Fruit fly (Drosophila melanogaster) whole organism, embryonic: Measurements from ENCODE around the gene path.

Source experiments
- Ada2b ChIP-seq: fragments of 200-800 bp; sonication (Bioruptor generic); IDR thresholded peaks from 2 replicates; pipeline ENCODE4 v1.3.6; 2022; ENCODE audit warnings: missing biosample characterization, missing genetic modification characterization
- CG10321 ChIP-seq: fragments of 200-800 bp; sonication (Bioruptor generic); IDR thresholded peaks from 2 replicates; pipeline ENCODE4 v1.3.6; 2022; ENCODE audit warnings: missing biosample characterization, missing genetic modification characterization
- CG10565 ChIP-seq: fragments of 200-800 bp; sonication (Bioruptor generic); optimal IDR thresholded peaks from 3 replicates; lab custom pipeline; 2016; ENCODE audit warnings: missing biosample characterization, mild to moderate bottlenecking, missing genetic modification characterization
- CG13624 ChIP-seq: fragments of 200-800 bp; sonication (Bioruptor generic); optimal IDR thresholded peaks from 2 replicates; lab custom pipeline; 2016; ENCODE audit warnings: missing biosample characterization, missing genetic modification characterization
- CG14667 ChIP-seq: fragments of 200-800 bp; sonication (Bioruptor generic); IDR thresholded peaks from 2 replicates; pipeline ENCODE4 v1.3.6; 2022; ENCODE audit warnings: missing biosample characterization, missing genetic modification characterization
- CG14710 ChIP-seq: fragments of 200-800 bp; sonication (Bioruptor generic); optimal IDR thresholded peaks from 3 replicates; lab custom pipeline; 2019; ENCODE audit warnings: missing biosample characterization, mild to moderate bottlenecking, missing genetic modification characterization, moderate library complexity
- CG1602 ChIP-seq: fragments of 200-800 bp; sonication (Bioruptor generic); optimal IDR thresholded peaks from 3 replicates; lab custom pipeline; 2016; ENCODE audit warnings: missing biosample characterization, missing genetic modification characterization
- CG2678 ChIP-seq: fragments of 200-800 bp; sonication (Bioruptor generic); optimal IDR thresholded peaks from 3 replicates; lab custom pipeline; 2019; ENCODE audit warnings: missing biosample characterization, mild to moderate bottlenecking, missing genetic modification characterization, moderate library complexity
- CG2712 ChIP-seq: fragments of 200-800 bp; optimal IDR thresholded peaks from 3 replicates; lab custom pipeline; 2019; ENCODE audit warnings: missing biosample characterization, mild to moderate bottlenecking, missing genetic modification characterization, moderate library complexity
- CG2875 ChIP-seq: fragments of 200-800 bp; sonication (Bioruptor generic); optimal IDR thresholded peaks from 2 replicates; lab custom pipeline; 2017; ENCODE audit warnings: missing biosample characterization, mild to moderate bottlenecking, missing genetic modification characterization, missing genetic modification reagents
- CG30020 ChIP-seq: fragments of 200-800 bp; optimal IDR thresholded peaks from 2 replicates; lab custom pipeline; 2019; ENCODE audit warnings: missing biosample characterization, mild to moderate bottlenecking, missing genetic modification characterization, moderate library complexity
- CG3163 ChIP-seq: fragments of 200-800 bp; sonication (Bioruptor generic); optimal IDR thresholded peaks from 3 replicates; lab custom pipeline; 2016; ENCODE audit warnings: missing biosample characterization, missing genetic modification characterization
- CG32532 ChIP-seq: fragments of 200-800 bp; sonication (Bioruptor generic); IDR thresholded peaks from 2 replicates; pipeline ENCODE4 v1.3.6; 2022; ENCODE audit warnings: missing biosample characterization, missing genetic modification characterization
- CG4820 ChIP-seq: fragments of 200-800 bp; sonication (Bioruptor generic); optimal IDR thresholded peaks from 3 replicates; lab custom pipeline; 2016; ENCODE audit warnings: missing biosample characterization, missing genetic modification characterization
- CG7745 ChIP-seq: fragments of 200-800 bp; sonication (Bioruptor generic); optimal IDR thresholded peaks from 2 replicates; lab custom pipeline; 2018; ENCODE audit warnings: missing biosample characterization, mild to moderate bottlenecking, missing genetic modification characterization, moderate library complexity
- CG8944 ChIP-seq: fragments of 200-800 bp; sonication (Bioruptor generic); optimal IDR thresholded peaks from 3 replicates; lab custom pipeline; 2016; ENCODE audit warnings: missing biosample characterization, missing genetic modification characterization
- CG9932 ChIP-seq: fragments of 200-800 bp; sonication (Bioruptor generic); IDR thresholded peaks from 2 replicates; pipeline ENCODE4 v1.3.6; 2022; ENCODE audit warnings: missing biosample characterization, missing genetic modification characterization
- CHES-1-like ChIP-seq: fragments of 200-800 bp; sonication (Bioruptor generic); optimal IDR thresholded peaks from 2 replicates; lab custom pipeline; 2016; ENCODE audit warnings: missing biosample characterization, missing genetic modification characterization
- Camta ChIP-seq: fragments of 200-800 bp; sonication (Bioruptor generic); optimal IDR thresholded peaks from 2 replicates; lab custom pipeline; 2016; ENCODE audit warnings: missing biosample characterization, missing genetic modification characterization
- Deaf1 ChIP-seq: fragments of 200-800 bp; optimal IDR thresholded peaks from 3 replicates; lab custom pipeline; 2019; ENCODE audit warnings: missing biosample characterization, mild to moderate bottlenecking, missing genetic modification characterization, moderate library complexity
- E2f1 ChIP-seq: fragments of 200-800 bp; sonication (Bioruptor generic); IDR thresholded peaks from 2 replicates; pipeline ENCODE4 v1.3.6; 2022; ENCODE audit warnings: missing biosample characterization, missing genetic modification characterization
- HLH54F ChIP-seq: fragments of 200-800 bp; sonication (Bioruptor generic); optimal IDR thresholded peaks from 3 replicates; lab custom pipeline; 2016; ENCODE audit warnings: missing biosample characterization, missing genetic modification characterization
- Hr39 ChIP-seq: fragments of >200 bp; optimal IDR thresholded peaks from 2 replicates; lab custom pipeline; 2017
- MTF-1 ChIP-seq: fragments of 200-800 bp; sonication (Bioruptor generic); optimal IDR thresholded peaks from 2 replicates; lab custom pipeline; 2018; ENCODE audit warnings: missing biosample characterization, mild to moderate bottlenecking, missing genetic modification characterization, borderline replicate concordance
- Meics ChIP-seq: fragments of 200-800 bp; sonication (Bioruptor generic); optimal IDR thresholded peaks from 2 replicates; lab custom pipeline; 2017; ENCODE audit warnings: missing biosample characterization, mild to moderate bottlenecking, missing genetic modification characterization
- Sry-β ChIP-seq: fragments of 200-800 bp; sonication (Bioruptor generic); optimal IDR thresholded peaks from 2 replicates; lab custom pipeline; 2018; ENCODE audit warnings: missing biosample characterization, mild to moderate bottlenecking, missing genetic modification characterization, moderate library complexity
- Taf1 ChIP-seq: fragments of 200-800 bp; sonication (Bioruptor generic); IDR thresholded peaks from 2 replicates; pipeline ENCODE4 v1.3.6; 2022; ENCODE audit warnings: missing biosample characterization, missing genetic modification characterization
- Vsx1 ChIP-seq: fragments of 200-800 bp; sonication (Bioruptor generic); optimal IDR thresholded peaks from 2 replicates; lab custom pipeline; 2017; ENCODE audit warnings: missing biosample characterization, mild to moderate bottlenecking, missing genetic modification characterization, missing genetic modification reagents
- al ChIP-seq: fragments of 200-800 bp; sonication (Bioruptor generic); IDR thresholded peaks from 2 replicates; pipeline ENCODE4 v1.3.6; 2022; ENCODE audit warnings: missing biosample characterization, missing genetic modification characterization
- chm ChIP-seq: fragments of 200-800 bp; sonication (Bioruptor generic); IDR thresholded peaks from 2 replicates; pipeline ENCODE4 v1.3.6; 2022; ENCODE audit warnings: missing biosample characterization, missing genetic modification characterization
- dmrt99B ChIP-seq: fragments of 200-800 bp; sonication (Bioruptor generic); optimal IDR thresholded peaks from 2 replicates; lab custom pipeline; 2018; ENCODE audit warnings: missing biosample characterization, mild to moderate bottlenecking, missing genetic modification characterization, moderate library complexity
- en ChIP-seq: fragments of 200-800 bp; sonication (Bioruptor generic); optimal IDR thresholded peaks from 2 replicates; lab custom pipeline; 2016; ENCODE audit warnings: missing biosample characterization, missing genetic modification characterization
- ewg ChIP-seq: fragments of 200-800 bp; sonication (Bioruptor generic); optimal IDR thresholded peaks from 3 replicates; lab custom pipeline; 2017; ENCODE audit warnings: mild to moderate bottlenecking, missing biosample characterization, missing genetic modification reagents, missing genetic modification characterization
- grn ChIP-seq: fragments of 200-800 bp; sonication (Bioruptor generic); optimal IDR thresholded peaks from 3 replicates; lab custom pipeline; 2017; ENCODE audit warnings: missing biosample characterization, missing genetic modification characterization
- gt ChIP-seq: fragments of 200-800 bp; sonication (Bioruptor generic); IDR thresholded peaks from 2 replicates; pipeline ENCODE4 v1.3.6; 2022; ENCODE audit warnings: missing biosample characterization, missing genetic modification characterization
- ken ChIP-seq: fragments of 200-800 bp; sonication (Bioruptor generic); IDR thresholded peaks from 3 replicates; pipeline ENCODE4 v1.3.6; 2022; ENCODE audit warnings: missing biosample characterization, missing genetic modification characterization
- mam ChIP-seq: fragments of 200-800 bp; sonication (Bioruptor generic); optimal IDR thresholded peaks from 3 replicates; lab custom pipeline; 2016; ENCODE audit warnings: missing biosample characterization, missing genetic modification characterization
- mirr ChIP-seq: fragments of 200-800 bp; sonication (Bioruptor generic); optimal IDR thresholded peaks from 3 replicates; lab custom pipeline; 2018; ENCODE audit warnings: missing biosample characterization, mild to moderate bottlenecking, missing genetic modification characterization
- nerfin-1 ChIP-seq: fragments of 200-800 bp; sonication (Bioruptor generic); optimal IDR thresholded peaks from 3 replicates; lab custom pipeline; 2019; ENCODE audit warnings: missing biosample characterization, mild to moderate bottlenecking, missing genetic modification characterization, moderate library complexity
- nmo ChIP-seq: fragments of 200-800 bp; sonication (Bioruptor generic); optimal IDR thresholded peaks from 2 replicates; lab custom pipeline; 2018; ENCODE audit warnings: missing biosample characterization, mild to moderate bottlenecking, missing genetic modification characterization, moderate library complexity
- pros ChIP-seq: fragments of 200-800 bp; sonication (Bioruptor generic); optimal IDR thresholded peaks from 3 replicates; lab custom pipeline; 2019; ENCODE audit warnings: missing biosample characterization, mild to moderate bottlenecking, missing genetic modification characterization, moderate library complexity
- row ChIP-seq: fragments of 200-800 bp; sonication (Bioruptor generic); IDR thresholded peaks from 3 replicates; pipeline ENCODE4 v1.3.6; 2022; ENCODE audit warnings: missing biosample characterization, missing genetic modification characterization
- schlank ChIP-seq: fragments of 200-800 bp; sonication (Bioruptor generic); optimal IDR thresholded peaks from 2 replicates; lab custom pipeline; 2018; ENCODE audit warnings: missing biosample characterization, mild to moderate bottlenecking, missing genetic modification characterization
- sr ChIP-seq: fragments of 200-800 bp; sonication (Bioruptor generic); IDR thresholded peaks from 3 replicates; pipeline ENCODE4 v1.3.6; 2022; ENCODE audit warnings: missing biosample characterization, missing genetic modification characterization
- stwl ChIP-seq: fragments of 200-800 bp; sonication (Bioruptor generic); optimal IDR thresholded peaks from 3 replicates; lab custom pipeline; 2018; ENCODE audit warnings: missing biosample characterization, mild to moderate bottlenecking, missing genetic modification characterization, moderate library complexity
- tin ChIP-seq: fragments of 200-800 bp; sonication (Bioruptor generic); optimal IDR thresholded peaks from 3 replicates; lab custom pipeline; 2016; ENCODE audit warnings: missing biosample characterization, missing genetic modification characterization
- trem ChIP-seq: fragments of 200-800 bp; optimal IDR thresholded peaks from 3 replicates; lab custom pipeline; 2019; ENCODE audit warnings: missing biosample characterization, mild to moderate bottlenecking, missing genetic modification characterization, moderate library complexity
- unc-4 ChIP-seq: fragments of 200-800 bp; sonication (Bioruptor generic); IDR thresholded peaks from 2 replicates; pipeline ENCODE4 v1.3.6; 2022; ENCODE audit warnings: missing biosample characterization, missing genetic modification characterization; ENCODE audit not compliant: partially characterized antibody
- zen2 ChIP-seq: fragments of 200-800 bp; sonication (Bioruptor generic); IDR thresholded peaks from 3 replicates; pipeline ENCODE4 v1.3.6; 2022; ENCODE audit warnings: missing biosample characterization, missing genetic modification characterization; ENCODE audit not compliant: partially characterized antibody

path gene

DNA sequence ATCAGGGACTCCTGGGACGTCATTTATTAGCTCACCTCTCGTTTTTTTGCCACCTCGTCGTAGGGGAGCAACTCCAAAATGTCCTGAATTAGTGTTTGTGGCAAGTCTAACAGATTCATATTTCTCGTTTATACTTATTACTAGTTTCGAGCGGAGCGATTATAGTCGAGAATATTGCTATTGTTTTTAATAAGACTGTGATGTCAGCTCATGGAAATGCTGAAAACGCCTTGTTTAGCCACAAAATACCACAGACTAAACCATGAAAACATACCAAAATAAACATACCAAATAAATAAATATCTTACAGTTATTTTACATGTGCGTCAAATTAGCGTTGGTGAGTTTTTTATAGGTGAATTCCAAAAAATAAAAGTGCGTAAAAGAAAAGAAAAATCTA is 17.5 kb downstream of the path start, which contains the start of gene pall (continued):
- TF ChIP-seq CG14710 (tag; lab: Kevin White, UChicago): peak; percentile 32
- TF ChIP-seq CG2712 (tag; lab: Kevin White, UChicago): peak; percentile 36
- TF ChIP-seq nerfin-1 (tag; lab: Kevin White, UChicago): peak; percentile 88
- TF ChIP-seq mam (GFP tag; lab: Kevin White, UChicago): no peak
- TF ChIP-seq unc-4 (GFP tag; lab: Robert Waterston, UW): peak; percentile 43; the same call in 1 of the 2 replicates
- no peak for TF ChIP-seq zen2 (GFP tag; lab: Robert Waterston, UW)

- TF ChIP-seq CG30020 (tag; lab: Kevin White, UChicago) (peak; percentile 43), row (GFP tag; lab: Robert Waterston, UW) (peak; percentile 37; the same call in 2 of the 3 replicates), nerfin-1 (tag; lab: Kevin White, UChicago) (peak; percentile 27), chm (GFP tag; lab: Robert Waterston, UW) (0 out of 2 replicates have a peak, but pooled peaks have one; percentile 41), CG4820 (GFP tag; lab: Kevin White, UChicago) (peak; percentile 19), Meics (GFP tag; lab: Kevin White, UChicago) (peak; percentile 57), CG2875 (GFP tag; lab: Kevin White, UChicago) (peak; percentile 2), E2f1 (GFP tag; lab: Robert Waterston, UW) (no peak), gt (no peak), MTF-1 (GFP tag; lab: Kevin White, UChicago) (peak; percentile 62), CG3163 (GFP tag; lab: Kevin White, UChicago) (peak; percentile 40), CG10321 (GFP tag; lab: Robert Waterston, UW) (no peak), CG8944 (GFP tag; lab: Kevin White, UChicago) (peak; percentile 29), dmrt99B (tag; lab: Kevin White, UChicago) (no peak), trem (tag; lab: Kevin White, UChicago) (peak; percentile 82), CG32532 (GFP tag; lab: Robert Waterston, UW) (0 out of 2 replicates have a peak, but pooled peaks have one; percentile 23), Vsx1 (no peak), grn (GFP tag; lab: Kevin White, UChicago) (no peak), en (GFP tag; lab: Kevin White, UChicago) (no peak), HLH54F (GFP tag; lab: Kevin White, UChicago) (peak; percentile 70), Camta (peak; percentile 55), pros (GFP tag; lab: Kevin White, UChicago) (no peak), Hr39 (lab: Kevin White, UChicago) (no peak), nmo (GFP tag; lab: Kevin White, UChicago) (peak; percentile 57), CHES-1-like (GFP tag; lab: Kevin White, UChicago) (peak; percentile 94), al (GFP tag; lab: Robert Waterston, UW) (no peak), sr (GFP tag; lab: Robert Waterston, UW) (no peak), ken (GFP tag; lab: Robert Waterston, UW) (0 out of 3 replicates have a peak, but pooled peaks have one; percentile 47), Sry-β (GFP tag; lab: Kevin White, UChicago) (peak; percentile 31), Taf1 (no peak), CG13624 (GFP tag; lab: Kevin White, UChicago) (peak; percentile 65), CG10565 (no peak), schlank (peak; percentile 28), mirr (GFP tag; lab: Kevin White, UChicago) (peak; percentile 61), CG9932 (peak; percentile 23; the same call in 1 of the 2 replicates), CG7745 (tag; lab: Kevin White, UChicago) (no peak), CG14667 (GFP tag; lab: Robert Waterston, UW) (no peak), CG1602 (no peak), Ada2b (GFP tag; lab: Robert Waterston, UW) (no peak), ewg (GFP tag; lab: Kevin White, UChicago) (peak; percentile 49), tin (GFP tag; lab: Kevin White, UChicago) (peak; percentile 42), CG2678 (tag; lab: Kevin White, UChicago) (no peak), stwl (tag; lab: Kevin White, UChicago) (peak; percentile 93), Deaf1 (tag; lab: Kevin White, UChicago) (peak; percentile 10)
Measured at dm6 chr3L:9476829-9477228, 28.3 kb downstream of the path start, which contains the start of the genes Uch-L5 and Jarid2. Gene Uch-L5, minus strand, starts transcription at chr3L:9476965. Gene Jarid2, plus strand, starts transcription at chr3L:9477038.
